Worm (Caenorhabditis elegans) whole organism, L2 larva: Measurements from ENCODE around the gene C50H11.13.

Experiments
- ZK546.5 ChIP-seq: sonication (generic microtip); optimal IDR thresholded peaks from 2 replicates; lab custom pipeline; 2017; ENCODE audit warnings: missing biosample characterization, missing genetic modification characterization
- mab-5 ChIP-seq: fragments of 150-350 bp; optimal IDR thresholded peaks from 2 replicates; lab custom pipeline; 2014; ENCODE audit warnings: missing biosample characterization, missing genetic modification characterization
- mbf-1 ChIP-seq: sonication (generic microtip); optimal IDR thresholded peaks from 2 replicates; lab custom pipeline; 2017; ENCODE audit warnings: missing biosample characterization, missing genetic modification characterization
- nhr-11 ChIP-seq: fragments of 150-350 bp; optimal IDR thresholded peaks from 2 replicates; lab custom pipeline; 2014; ENCODE audit warnings: missing biosample characterization, missing genetic modification characterization
- nhr-25 ChIP-seq: fragments of 150-350 bp; sonication (generic microtip); optimal IDR thresholded peaks from 3 replicates; lab custom pipeline; 2014; ENCODE audit warnings: missing biosample characterization, missing genetic modification characterization
- peb-1 ChIP-seq: fragments of 150-350 bp; optimal IDR thresholded peaks from 2 replicates; lab custom pipeline; 2014; ENCODE audit warnings: missing biosample characterization, missing genetic modification characterization

DNA sequence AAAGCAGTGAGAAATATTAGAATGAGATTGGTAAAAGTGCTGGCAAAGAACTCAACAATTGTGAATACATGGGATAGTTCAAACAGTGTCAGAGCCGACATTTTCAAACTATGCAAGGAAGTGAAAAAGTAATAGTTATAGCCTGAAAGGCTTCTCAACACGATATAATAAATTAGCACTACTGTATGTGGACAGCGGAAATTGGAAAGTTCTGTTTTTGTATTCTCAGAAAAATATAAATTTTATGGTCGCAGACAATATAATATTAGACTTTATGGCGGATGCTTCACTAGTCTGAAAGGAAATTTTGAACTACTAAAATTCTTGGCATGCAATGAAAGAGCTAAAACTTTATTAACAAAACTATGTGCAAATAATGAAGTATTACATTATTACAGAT lies 34.4 kb upstream of the C50H11.13 start, which contains the start of gene str-69:
- TF ChIP-seq nhr-25 (tag; lab: Kevin White, UChicago) (no peak), peb-1 (tag; lab: Kevin White, UChicago) (no peak), mab-5 (tag; lab: Kevin White, UChicago) (no peak), nhr-11 (tag; lab: Kevin White, UChicago) (no peak), ZK546.5 (tag; lab: Kevin White, UChicago) (no peak), mbf-1 (tag; lab: Kevin White, UChicago) (no peak)
